Fruit fly (Drosophila melanogaster): ENCODE results near the gene CASK.
A peak's percentile ranks its signal among the peaks of the same experiment; 100 is the strongest.

The CASK gene

dm6 chr3R:21859509-21859908 is 37.0 kb upstream of the CASK start (continued):
- no peak for TF ChIP-seq Hr78 (GFP tag; optimal IDR thresholded peaks at IDR 0.05)
- TF ChIP-seq lola (GFP tag; optimal IDR thresholded peaks at IDR 0.05), result no peak

- TF ChIP-seq lola (GFP tag; optimal IDR thresholded peaks at IDR 0.05) (no peak), h (GFP tag; optimal IDR thresholded peaks at IDR 0.05) (no peak), Sp1 (GFP tag; optimal IDR thresholded peaks at IDR 0.05) (no peak), CrebA (GFP tag; optimal IDR thresholded peaks at IDR 0.05; ENCODE audit: borderline replicate concordance) (no peak), Abd-B (GFP tag; optimal IDR thresholded peaks at IDR 0.05) (no peak), OdsH (GFP tag; optimal IDR thresholded peaks at IDR 0.05) (no peak), ey (GFP tag; optimal IDR thresholded peaks at IDR 0.05) (no peak), fru (GFP tag; optimal IDR thresholded peaks at IDR 0.05) (no peak), sage (GFP tag; optimal IDR thresholded peaks at IDR 0.05) (no peak)
These were observed 35.9 kb upstream of the CASK start for dm6 chr3R:21858290-21858875.

- TF ChIP-seq Sp1 (GFP tag; optimal IDR thresholded peaks at IDR 0.05) (peak; percentile 11), psq (GFP tag; optimal IDR thresholded peaks at IDR 0.05) (peak; percentile 7), dmrt93B (GFP tag; optimal IDR thresholded peaks at IDR 0.05) (no peak), pan (optimal IDR thresholded peaks at IDR 0.05) (no peak), fru (GFP tag; optimal IDR thresholded peaks at IDR 0.05) (peak; percentile 36), HLH106 (tag; optimal IDR thresholded peaks at IDR 0.05) (peak; percentile 28), woc (GFP tag; optimal IDR thresholded peaks at IDR 0.05) (peak; percentile 17), dsf (GFP tag; optimal IDR thresholded peaks at IDR 0.05; ENCODE audit: borderline replicate concordance) (no peak), N (GFP tag; optimal IDR thresholded peaks at IDR 0.05) (no peak), rgr (GFP tag; optimal IDR thresholded peaks at IDR 0.05) (no peak), ey (GFP tag; optimal IDR thresholded peaks at IDR 0.05) (peak; percentile 6), OdsH (GFP tag; optimal IDR thresholded peaks at IDR 0.05) (peak; percentile 6), h (GFP tag; optimal IDR thresholded peaks at IDR 0.05) (peak; percentile 13), foxo (GFP tag; optimal IDR thresholded peaks at IDR 0.05) (peak in 1 of 2 experiments; percentile 26), brk (GFP tag; optimal IDR thresholded peaks at IDR 0.05) (no peak), Jra (GFP tag; optimal IDR thresholded peaks at IDR 0.05) (no peak), sage (GFP tag; optimal IDR thresholded peaks at IDR 0.05) (no peak), CG9705 (GFP tag; optimal IDR thresholded peaks at IDR 0.05) (no peak)
These were observed 35.0 kb upstream of the CASK start for dm6 chr3R:21857509-21857908.

dm6 chr3R:21856873-21857243 is 34.4 kb upstream of the CASK start:
- TF ChIP-seq Dfd (GFP tag; optimal IDR thresholded peaks at IDR 0.05) (no peak), lola (GFP tag; optimal IDR thresholded peaks at IDR 0.05) (no peak), usp (GFP tag; optimal IDR thresholded peaks at IDR 0.05) (no peak), Abd-B (GFP tag; optimal IDR thresholded peaks at IDR 0.05) (no peak), Sp1 (GFP tag; optimal IDR thresholded peaks at IDR 0.05) (no peak), sv (GFP tag; optimal IDR thresholded peaks at IDR 0.05) (no peak), CG9705 (GFP tag; optimal IDR thresholded peaks at IDR 0.05) (no peak), brk (GFP tag; optimal IDR thresholded peaks at IDR 0.05) (no peak), psq (GFP tag; optimal IDR thresholded peaks at IDR 0.05) (no peak), dsf (GFP tag; optimal IDR thresholded peaks at IDR 0.05; ENCODE audit: borderline replicate concordance) (no peak), rgr (GFP tag; optimal IDR thresholded peaks at IDR 0.05) (no peak), CrebA (GFP tag; optimal IDR thresholded peaks at IDR 0.05; ENCODE audit: borderline replicate concordance) (no peak)

dm6 chr3R:21856098-21856872 is 33.8 kb upstream of the CASK start, which contains the start of gene glec:
TSS of gene glec (minus strand) at chr3R:21856266.
- TF ChIP-seq Rel (GFP tag; optimal IDR thresholded peaks at IDR 0.05) (peak; percentile 35), Rel (tag; optimal IDR thresholded peaks at IDR 0.05) (peak; percentile 70), fru (GFP tag; optimal IDR thresholded peaks at IDR 0.05) (peak; percentile 30), HLH106 (tag; optimal IDR thresholded peaks at IDR 0.05) (no peak), rgr (GFP tag; optimal IDR thresholded peaks at IDR 0.05) (peak; percentile 44), N (GFP tag; optimal IDR thresholded peaks at IDR 0.05) (no peak), h (GFP tag; optimal IDR thresholded peaks at IDR 0.05) (peak; percentile 55), CG9705 (GFP tag; optimal IDR thresholded peaks at IDR 0.05) (peak; percentile 17), lola (GFP tag; optimal IDR thresholded peaks at IDR 0.05) (no peak), Jra (GFP tag; optimal IDR thresholded peaks at IDR 0.05) (peak; percentile 43), tai (GFP tag; optimal IDR thresholded peaks at IDR 0.05) (peak; percentile 26), br (GFP tag; optimal IDR thresholded peaks at IDR 0.05) (peak; percentile 29), dmrt93B (GFP tag; optimal IDR thresholded peaks at IDR 0.05) (no peak), pan (optimal IDR thresholded peaks at IDR 0.05) (no peak), GATAd (GFP tag; optimal IDR thresholded peaks at IDR 0.05) (no peak), OdsH (GFP tag; optimal IDR thresholded peaks at IDR 0.05) (peak; percentile 55), woc (GFP tag; optimal IDR thresholded peaks at IDR 0.05) (peak; percentile 74), foxo (GFP tag; optimal IDR thresholded peaks at IDR 0.05) (peak; percentile 34 to 48), Hnf4 (GFP tag; optimal IDR thresholded peaks at IDR 0.05) (peak; percentile 71), psq (GFP tag; optimal IDR thresholded peaks at IDR 0.05) (peak; percentile 62), sage (GFP tag; optimal IDR thresholded peaks at IDR 0.05) (peak; percentile 56), dsf (GFP tag; optimal IDR thresholded peaks at IDR 0.05; ENCODE audit: borderline replicate concordance) (no peak), Hr83 (GFP tag; optimal IDR thresholded peaks at IDR 0.05; ENCODE audit: poor library complexity, severe bottlenecking) (peak; percentile 92), CG32264 (GFP tag; optimal IDR thresholded peaks at IDR 0.05) (peak; percentile 11), ey (GFP tag; optimal IDR thresholded peaks at IDR 0.05) (peak; percentile 50), Myc (optimal IDR thresholded peaks at IDR 0.05) (no peak), Hr78 (GFP tag; optimal IDR thresholded peaks at IDR 0.05) (no peak), Vsx2 (GFP tag; optimal IDR thresholded peaks at IDR 0.05; ENCODE audit: partially characterized antibody) (no peak), Sp1 (GFP tag; optimal IDR thresholded peaks at IDR 0.05) (peak; percentile 50), usp (GFP tag; optimal IDR thresholded peaks at IDR 0.05) (no peak), CrebA (GFP tag; optimal IDR thresholded peaks at IDR 0.05; ENCODE audit: borderline replicate concordance) (peak; percentile 64), Mio (GFP tag; optimal IDR thresholded peaks at IDR 0.05) (peak; percentile 28)

Data from whole organism, wandering third instar larva.